Fruit fly (Drosophila melanogaster) whole organism, prepupa: Measurements from ENCODE around the gene zfh1.

ENCODE experiments used
- Blimp-1 ChIP-seq: fragments of 200-800 bp; sonication (Bioruptor generic); optimal IDR thresholded peaks from 3 replicates; lab custom pipeline; 2017; ENCODE audit warnings: missing biosample characterization, missing genetic modification characterization, mild to moderate bottlenecking, moderate library complexity, missing genetic modification reagents
- CG10631 ChIP-seq: fragments of 200-800 bp; sonication (Bioruptor generic); optimal IDR thresholded peaks from 2 replicates; lab custom pipeline; 2016; ENCODE audit warnings: missing biosample characterization, missing genetic modification characterization
- CG10669 ChIP-seq: fragments of 200-800 bp; sonication (Bioruptor generic); optimal IDR thresholded peaks from 3 replicates; lab custom pipeline; 2018; ENCODE audit warnings: missing biosample characterization, mild to moderate bottlenecking, missing genetic modification characterization, moderate library complexity
- CG11902 ChIP-seq: fragments of 200-800 bp; sonication (Bioruptor generic); optimal IDR thresholded peaks from 3 replicates; lab custom pipeline; 2016; ENCODE audit warnings: missing biosample characterization, missing genetic modification characterization
- CG15336 ChIP-seq: fragments of 200-800 bp; sonication (Bioruptor generic); IDR thresholded peaks from 2 replicates; pipeline ENCODE4 v1.3.6; 2022; ENCODE audit warnings: missing biosample characterization, missing genetic modification characterization
- CG16779 ChIP-seq: fragments of 200-800 bp; sonication (Bioruptor generic); optimal IDR thresholded peaks from 3 replicates; lab custom pipeline; 2017; ENCODE audit warnings: missing biosample characterization, mild to moderate bottlenecking, missing genetic modification characterization
- CG3032 ChIP-seq: fragments of 200-800 bp; optimal IDR thresholded peaks from 2 replicates; lab custom pipeline; 2019; ENCODE audit warnings: missing biosample characterization, mild to moderate bottlenecking, missing genetic modification characterization, moderate library complexity
- CG31627 ChIP-seq: fragments of 200-800 bp; sonication (Bioruptor generic); optimal IDR thresholded peaks from 3 replicates; lab custom pipeline; 2016; ENCODE audit warnings: missing biosample characterization, missing genetic modification characterization
- CG32006 ChIP-seq: fragments of 200-800 bp; sonication (Bioruptor generic); optimal IDR thresholded peaks from 3 replicates; lab custom pipeline; 2017; ENCODE audit warnings: missing biosample characterization, mild to moderate bottlenecking, missing genetic modification characterization
- CG34406 ChIP-seq: fragments of 200-800 bp; sonication (Bioruptor generic); optimal IDR thresholded peaks from 3 replicates; lab custom pipeline; 2016; ENCODE audit warnings: missing biosample characterization, missing genetic modification characterization
- CG3919 ChIP-seq: fragments of 200-800 bp; sonication (Bioruptor generic); optimal IDR thresholded peaks from 3 replicates; lab custom pipeline; 2016; ENCODE audit warnings: missing biosample characterization, missing genetic modification characterization
- CG4318 ChIP-seq: fragments of 200-800 bp; sonication (Bioruptor generic); optimal IDR thresholded peaks from 3 replicates; lab custom pipeline; 2017; ENCODE audit warnings: missing biosample characterization, mild to moderate bottlenecking, missing genetic modification characterization
- CG6163 ChIP-seq: fragments of 200-800 bp; sonication (Bioruptor generic); IDR thresholded peaks from 3 replicates; pipeline ENCODE4 v1.3.6; 2022; ENCODE audit warnings: missing biosample characterization, missing genetic modification characterization
- CG6276 ChIP-seq: fragments of 200-800 bp; sonication (Bioruptor generic); optimal IDR thresholded peaks from 2 replicates; lab custom pipeline; 2017; ENCODE audit warnings: missing biosample characterization, mild to moderate bottlenecking, missing genetic modification characterization
- CG6854 ChIP-seq: fragments of 200-800 bp; sonication (Bioruptor generic); optimal IDR thresholded peaks from 2 replicates; lab custom pipeline; 2017; ENCODE audit warnings: missing biosample characterization, mild to moderate bottlenecking, missing genetic modification characterization
- CG7368 ChIP-seq: fragments of 200-800 bp; sonication (Bioruptor generic); optimal IDR thresholded peaks from 3 replicates; lab custom pipeline; 2016; ENCODE audit warnings: missing biosample characterization, missing genetic modification characterization
- CG8119 ChIP-seq: fragments of 200-800 bp; sonication (Bioruptor generic); IDR thresholded peaks from 3 replicates; pipeline ENCODE4 v1.3.6; 2022; ENCODE audit warnings: missing biosample characterization, missing genetic modification characterization
- CG8632 ChIP-seq: fragments of 200-800 bp; sonication (Bioruptor generic); optimal IDR thresholded peaks from 3 replicates; lab custom pipeline; 2016; ENCODE audit warnings: missing biosample characterization, missing genetic modification characterization
- Eip75B ChIP-seq: fragments of 200-800 bp; sonication (Bioruptor generic); optimal IDR thresholded peaks from 3 replicates; lab custom pipeline; 2016; ENCODE audit warnings: missing biosample characterization, missing genetic modification characterization
- Eip78C ChIP-seq: fragments of 200-800 bp; sonication (Bioruptor generic); peaks from one replicate; lab custom pipeline; 2016; ENCODE audit warnings: missing biosample characterization, missing genetic modification characterization
- Eip93F ChIP-seq: fragments of 200-800 bp; sonication (Bioruptor generic); optimal IDR thresholded peaks from 2 replicates; lab custom pipeline; 2016; ENCODE audit warnings: missing biosample characterization, mild to moderate bottlenecking, missing genetic modification characterization
- Ets96B ChIP-seq: fragments of 200-800 bp; optimal IDR thresholded peaks from 2 replicates; lab custom pipeline; 2019; ENCODE audit warnings: missing biosample characterization, mild to moderate bottlenecking, missing genetic modification characterization, moderate library complexity
- Gug ChIP-seq: fragments of 200-800 bp; sonication (Bioruptor generic); IDR thresholded peaks from 2 replicates; pipeline ENCODE4 v1.3.6; 2022; ENCODE audit warnings: missing biosample characterization, missing genetic modification characterization
- Hr38 ChIP-seq: sonication (Bioruptor generic); optimal IDR thresholded peaks from 2 replicates; lab custom pipeline; 2016; ENCODE audit warnings: missing biosample characterization, missing genetic modification characterization
- Hr39 ChIP-seq: fragments of 200-800 bp; sonication (Bioruptor generic); optimal IDR thresholded peaks from 2 replicates; lab custom pipeline; 2016; ENCODE audit warnings: missing biosample characterization, missing genetic modification characterization
- Lpt ChIP-seq: fragments of 200-800 bp; sonication (Bioruptor generic); optimal IDR thresholded peaks from 3 replicates; lab custom pipeline; 2016; ENCODE audit warnings: missing biosample characterization, missing genetic modification characterization
- Met ChIP-seq: fragments of 200-800 bp; sonication (Bioruptor generic); optimal IDR thresholded peaks from 3 replicates; lab custom pipeline; 2016; ENCODE audit warnings: missing biosample characterization, missing genetic modification characterization
- OdsH ChIP-seq: fragments of 200-800 bp; sonication (Bioruptor generic); optimal IDR thresholded peaks from 3 replicates; lab custom pipeline; 2016; ENCODE audit warnings: missing biosample characterization, missing genetic modification characterization
- Smox ChIP-seq: fragments of 200-800 bp; sonication (Bioruptor generic); optimal IDR thresholded peaks from 3 replicates; lab custom pipeline; 2016; ENCODE audit warnings: missing biosample characterization, missing genetic modification characterization
- Sox102F ChIP-seq: fragments of 200-800 bp; sonication (Bioruptor generic); optimal IDR thresholded peaks from 2 replicates; lab custom pipeline; 2016; ENCODE audit warnings: missing biosample characterization, mild to moderate bottlenecking, missing genetic modification characterization
- Sox14 ChIP-seq: fragments of 200-800 bp; sonication (Bioruptor generic); optimal IDR thresholded peaks from 3 replicates; lab custom pipeline; 2016; ENCODE audit warnings: missing biosample characterization, missing genetic modification characterization
- Sox15 ChIP-seq: fragments of 200-800 bp; sonication (Bioruptor generic); optimal IDR thresholded peaks from 3 replicates; lab custom pipeline; 2016; ENCODE audit warnings: missing biosample characterization, missing genetic modification characterization
- dac ChIP-seq: fragments of 200-800 bp; sonication (Bioruptor generic); optimal IDR thresholded peaks from 2 replicates; lab custom pipeline; 2017; ENCODE audit warnings: missing biosample characterization, mild to moderate bottlenecking, missing genetic modification characterization
- dsx ChIP-seq: fragments of 200-800 bp; optimal IDR thresholded peaks from 3 replicates; lab custom pipeline; 2019; ENCODE audit warnings: missing biosample characterization, mild to moderate bottlenecking, missing genetic modification characterization, moderate library complexity; ENCODE audit not compliant: poor library complexity, severe bottlenecking
- eg ChIP-seq: fragments of 200-800 bp; sonication (Bioruptor generic); IDR thresholded peaks from 3 replicates; pipeline ENCODE4 v1.3.6; 2022; ENCODE audit warnings: missing biosample characterization, missing genetic modification characterization
- esn ChIP-seq: fragments of 200-800 bp; sonication (Bioruptor generic); optimal IDR thresholded peaks from 2 replicates; lab custom pipeline; 2016; ENCODE audit warnings: missing biosample characterization, mild to moderate bottlenecking, missing genetic modification characterization, moderate library complexity
- fd59A ChIP-seq: fragments of 200-800 bp; sonication (Bioruptor generic); optimal IDR thresholded peaks from 2 replicates; lab custom pipeline; 2017; ENCODE audit warnings: missing biosample characterization, mild to moderate bottlenecking, missing genetic modification characterization, missing genetic modification reagents
- fd85E ChIP-seq: fragments of 200-800 bp; sonication (Bioruptor generic); optimal IDR thresholded peaks from 3 replicates; lab custom pipeline; 2016; ENCODE audit warnings: missing biosample characterization, missing genetic modification characterization
- fkh ChIP-seq: fragments of 200-800 bp; sonication (Bioruptor generic); optimal IDR thresholded peaks from 3 replicates; lab custom pipeline; 2017; ENCODE audit warnings: missing biosample characterization, mild to moderate bottlenecking, missing genetic modification characterization, moderate library complexity
- lz ChIP-seq: fragments of 200-800 bp; sonication (Bioruptor generic); optimal IDR thresholded peaks from 3 replicates; lab custom pipeline; 2016; ENCODE audit warnings: missing biosample characterization, missing genetic modification characterization
- net ChIP-seq: fragments of 200-800 bp; sonication (Bioruptor generic); optimal IDR thresholded peaks from 3 replicates; lab custom pipeline; 2016; ENCODE audit warnings: missing biosample characterization, missing genetic modification characterization
- pdm3 ChIP-seq: fragments of 200-800 bp; sonication (Bioruptor generic); optimal IDR thresholded peaks from 3 replicates; lab custom pipeline; 2016; ENCODE audit warnings: missing biosample characterization, missing genetic modification characterization
- salr ChIP-seq, 2 experiments: fragments of 200-800 bp; sonication (Bioruptor generic); optimal IDR thresholded peaks; 3 replicates each; lab custom pipeline; 2016 to 2018; ENCODE audit warnings: missing biosample characterization in 2 of 2, missing genetic modification characterization in 2 of 2, mild to moderate bottlenecking in 1 of 2
- spab ChIP-seq: fragments of 200-800 bp; sonication (Bioruptor generic); optimal IDR thresholded peaks from 2 replicates; lab custom pipeline; 2017; ENCODE audit warnings: missing biosample characterization, mild to moderate bottlenecking, missing genetic modification characterization, missing genetic modification reagents
- svp ChIP-seq: fragments of 200-800 bp; sonication (Bioruptor generic); peaks from one replicate; lab custom pipeline; 2016; ENCODE audit warnings: missing biosample characterization, missing genetic modification characterization
- topi ChIP-seq: fragments of 200-800 bp; sonication (Bioruptor generic); optimal IDR thresholded peaks from 3 replicates; lab custom pipeline; 2016; ENCODE audit warnings: missing biosample characterization, missing genetic modification characterization

The zfh1 gene

DNA sequence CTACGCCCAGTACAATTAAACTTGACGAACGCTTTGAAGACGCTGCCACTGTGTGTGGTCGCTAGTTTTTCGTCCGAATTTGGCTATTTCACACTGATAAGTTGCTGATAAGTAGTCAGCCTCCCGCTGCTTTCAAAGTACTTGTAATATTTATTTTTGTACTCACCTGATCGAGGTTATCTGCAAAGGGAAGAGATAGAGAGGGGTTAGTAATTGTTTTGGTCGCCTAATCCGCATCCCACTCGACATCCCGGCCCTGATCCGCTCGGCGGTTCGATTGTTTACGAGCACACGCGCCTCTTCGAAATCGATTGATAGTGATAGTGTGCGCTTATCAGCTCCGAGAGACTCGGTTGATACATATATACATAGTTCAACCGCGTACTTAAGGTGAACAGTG is 14.7 kb downstream of the zfh1 start:
- no peak for TF ChIP-seq CG34406 (GFP tag; lab: Kevin White, UChicago)
- TF ChIP-seq esn: no peak
- no peak for TF ChIP-seq Sox102F (GFP tag; lab: Kevin White, UChicago)
- no peak for TF ChIP-seq Eip75B (GFP tag; lab: Kevin White, UChicago)
- TF ChIP-seq salr (GFP tag; optimal IDR thresholded peaks at IDR 0.05; lab: Kevin White, UChicago): no peak
- TF ChIP-seq net: no peak

DNA sequence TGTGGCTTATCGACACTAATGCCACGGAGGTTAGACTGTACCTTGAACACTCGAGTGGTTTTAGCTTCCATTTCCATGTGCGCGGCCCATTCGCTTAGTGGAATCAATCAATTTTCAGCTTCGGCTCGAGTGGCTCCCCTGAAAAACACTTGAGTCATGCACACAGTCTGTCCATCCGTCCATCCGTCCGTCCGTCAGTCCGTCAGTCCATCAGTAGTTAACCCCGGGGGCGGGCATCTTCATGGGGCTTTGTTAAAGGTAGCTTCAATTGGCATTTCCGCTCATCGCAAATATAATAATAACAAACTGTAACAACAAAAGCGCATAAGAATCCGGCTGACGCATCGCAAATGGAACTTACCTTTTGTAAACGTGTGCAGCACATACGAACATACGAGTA is 15.4 kb downstream of the zfh1 start:
- no peak for TF ChIP-seq Lpt (GFP tag; lab: Kevin White, UChicago)
- no peak for TF ChIP-seq Hr39 (GFP tag; lab: Kevin White, UChicago)
- TF ChIP-seq CG6854 (GFP tag; lab: Kevin White, UChicago): no peak
- TF ChIP-seq CG16779 (tag; lab: Kevin White, UChicago): no peak
- no peak for TF ChIP-seq CG8119 (GFP tag; lab: Robert Waterston, UW)
- no peak for TF ChIP-seq dsx (GFP tag; lab: Kevin White, UChicago)
- TF ChIP-seq pdm3 (GFP tag; lab: Kevin White, UChicago): no peak
- TF ChIP-seq CG15336: no peak
- TF ChIP-seq Sox15 (GFP tag; lab: Kevin White, UChicago): no peak
- no peak for TF ChIP-seq fd85E (GFP tag; lab: Kevin White, UChicago)
- no peak for TF ChIP-seq CG3919 (GFP tag; lab: Kevin White, UChicago)
- TF ChIP-seq fkh (GFP tag; lab: Kevin White, UChicago): no peak
- TF ChIP-seq esn: no peak
- TF ChIP-seq eg: no peak

DNA sequence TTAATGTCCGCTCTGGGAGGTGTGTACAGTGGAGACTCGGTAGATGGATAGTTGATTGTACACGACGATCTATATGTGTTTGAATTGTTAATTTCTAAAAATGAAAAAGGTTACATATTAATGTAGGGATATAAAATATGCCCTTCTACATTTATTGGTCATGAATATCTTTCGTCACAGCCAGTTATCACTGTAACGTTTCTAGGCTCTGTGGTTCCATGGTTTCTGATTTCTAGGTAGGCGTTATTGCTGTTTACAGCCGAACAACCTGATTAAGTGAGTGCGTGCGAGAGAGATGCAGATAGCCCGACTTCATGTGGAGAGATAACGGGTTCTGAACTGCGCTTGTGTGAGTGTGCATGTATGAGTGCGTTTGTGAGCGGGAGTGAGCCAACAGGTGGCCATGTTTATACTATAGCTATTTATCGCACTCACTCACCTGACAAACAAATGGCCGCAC is 16.0 kb downstream of the zfh1 start:
- TF ChIP-seq Met (GFP tag; lab: Kevin White, UChicago): peak; percentile 72
- TF ChIP-seq svp: peak; percentile 97
- TF ChIP-seq CG32006: peak; percentile 96
- peak; percentile 80 for TF ChIP-seq dac (GFP tag; lab: Kevin White, UChicago)
- TF ChIP-seq CG16779 (tag; lab: Kevin White, UChicago): peak; percentile 81
- TF ChIP-seq OdsH (GFP tag; lab: Kevin White, UChicago): peak; percentile 95
- TF ChIP-seq CG3032: peak; percentile 94
- TF ChIP-seq CG34406 (GFP tag; lab: Kevin White, UChicago): peak; percentile 84
- TF ChIP-seq Smox: peak; percentile 84
- TF ChIP-seq Blimp-1 (GFP tag; lab: Kevin White, UChicago): peak; percentile 42
- peak; percentile 85 for TF ChIP-seq lz (GFP tag; lab: Kevin White, UChicago)
- peak; percentile 94 for TF ChIP-seq fd59A (GFP tag; lab: Kevin White, UChicago)
- peak; percentile 89 for TF ChIP-seq esn
- peak; percentile 94 for TF ChIP-seq CG10669 (GFP tag; lab: Kevin White, UChicago)
- peak; percentile 82 for TF ChIP-seq CG11902
- TF ChIP-seq topi: peak; percentile 86
- TF ChIP-seq eg: peak; percentile 97
- peak; percentile 95 for TF ChIP-seq CG15336
- TF ChIP-seq CG10631 (GFP tag; lab: Kevin White, UChicago): peak; percentile 95
- TF ChIP-seq Sox15 (GFP tag; lab: Kevin White, UChicago): peak; percentile 84
- TF ChIP-seq fd85E (GFP tag; lab: Kevin White, UChicago): peak; percentile 75
- TF ChIP-seq Sox102F (GFP tag; lab: Kevin White, UChicago): peak; percentile 82
- TF ChIP-seq CG31627 (GFP tag; lab: Kevin White, UChicago): peak; percentile 87
- TF ChIP-seq Eip75B (GFP tag; lab: Kevin White, UChicago): peak; percentile 87
- TF ChIP-seq spab (GFP tag; lab: Kevin White, UChicago): peak; percentile 91
- peak; percentile 69 for TF ChIP-seq Hr38
- peak; percentile 91 for TF ChIP-seq Lpt (GFP tag; lab: Kevin White, UChicago)
- TF ChIP-seq CG6163 (GFP tag; lab: Robert Waterston, UW): peak; percentile 97
- TF ChIP-seq Eip78C (GFP tag; lab: Kevin White, UChicago): peak; percentile 96
- TF ChIP-seq CG8119 (GFP tag; lab: Robert Waterston, UW): peak; percentile 95
- peak; percentile 88 to 90 for TF ChIP-seq salr (GFP tag; optimal IDR thresholded peaks at IDR 0.05; lab: Kevin White, UChicago)
- peak; percentile 93 for TF ChIP-seq CG3919 (GFP tag; lab: Kevin White, UChicago)
- TF ChIP-seq CG6276 (GFP tag; lab: Kevin White, UChicago): peak; percentile 90
- TF ChIP-seq Sox14 (GFP tag; lab: Kevin White, UChicago): peak; percentile 97
- peak; percentile 83 for TF ChIP-seq CG7368 (GFP tag; lab: Kevin White, UChicago)
- TF ChIP-seq Gug (GFP tag; lab: Robert Waterston, UW): peak; percentile 96
- TF ChIP-seq CG8632: peak; percentile 83
- TF ChIP-seq Ets96B (tag; lab: Kevin White, UChicago): peak; percentile 95
- peak; percentile 96 for TF ChIP-seq fkh (GFP tag; lab: Kevin White, UChicago)
- TF ChIP-seq CG4318 (GFP tag; lab: Kevin White, UChicago): peak; percentile 85
- no peak for TF ChIP-seq Eip93F (GFP tag; lab: Kevin White, UChicago)
